Worm (Caenorhabditis elegans) whole organism, L1 larva: Measurements from ENCODE around the gene Y34B4A.7.
A peak's percentile ranks its signal among the peaks of the same experiment; 100 is the strongest.

Experiments used
- C34B4.2 ChIP-seq: sonication (generic microtip); optimal IDR thresholded peaks from 2 replicates; lab custom pipeline; 2017; ENCODE audit warnings: mild to moderate bottlenecking, missing genetic modification characterization, missing compliant biosample characterization
- F16B12.6 ChIP-seq: fragments of 150-350 bp; optimal IDR thresholded peaks from 2 replicates; lab custom pipeline; 2014; ENCODE audit warnings: missing biosample characterization, missing genetic modification characterization
- aha-1 ChIP-seq: fragments of 150-350 bp; optimal IDR thresholded peaks from 2 replicates; lab custom pipeline; 2014; ENCODE audit warnings: missing biosample characterization, missing genetic modification characterization
- blmp-1 ChIP-seq: fragments of 150-350 bp; optimal IDR thresholded peaks from 2 replicates; lab custom pipeline; 2014; ENCODE audit warnings: missing biosample characterization, missing genetic modification characterization
- ceh-8 ChIP-seq: fragments of 200-800 bp; sonication (Bioruptor generic); optimal IDR thresholded peaks from 2 replicates; lab custom pipeline; 2018; ENCODE audit warnings: mild to moderate bottlenecking, missing genetic modification characterization, moderate library complexity, missing compliant biosample characterization
- ceh-82 ChIP-seq, 3 experiments: fragments of 150-350 bp in 1 of 3; sonication (generic microtip) in 2 of 3; optimal IDR thresholded peaks; 2 replicates each; lab custom pipeline; 2014 to 2017; ENCODE audit warnings: missing biosample characterization in 3 of 3, missing genetic modification characterization in 3 of 3
- ceh-88 ChIP-seq: fragments of 200-800 bp; sonication (Bioruptor generic); IDR thresholded peaks from 2 replicates; pipeline ENCODE4 v1.3.6; 2022; ENCODE audit warnings: missing genetic modification characterization, missing compliant biosample characterization
- ceh-90 ChIP-seq: sonication (generic microtip); optimal IDR thresholded peaks from 2 replicates; lab custom pipeline; 2016; ENCODE audit warnings: missing genetic modification characterization, missing compliant biosample characterization
- dpl-1 ChIP-seq, 3 experiments: fragments of 150-350 bp in 2 of 3; sonication (generic microtip) in 1 of 3; optimal IDR thresholded peaks; 2 replicates each; lab custom pipeline; 2014 to 2017; ENCODE audit warnings: missing biosample characterization in 3 of 3, missing genetic modification characterization in 3 of 3, missing genetic modification reagents in 3 of 3
- dsc-1 ChIP-seq: sonication (generic microtip); optimal IDR thresholded peaks from 2 replicates; lab custom pipeline; 2016; ENCODE audit warnings: mild to moderate bottlenecking, missing genetic modification characterization, missing compliant biosample characterization
- efl-1 ChIP-seq, 4 experiments: fragments of 150-350 bp; optimal IDR thresholded peaks in 3 of 4; peaks in 1 of 4; 1 replicate in 1 of 4; 2 replicates in 3 of 4; lab custom pipeline; 2014; ENCODE audit warnings: missing biosample characterization in 2 of 4, missing genetic modification characterization in 2 of 4, missing genetic modification reagents in 2 of 4
- egl-13 ChIP-seq: sonication (generic microtip); optimal IDR thresholded peaks from 2 replicates; lab custom pipeline; 2016; ENCODE audit warnings: missing genotype, missing genetic modification reagents, missing genetic modification characterization, missing compliant biosample characterization
- egl-27 ChIP-seq, 2 experiments: fragments of 150-350 bp in 1 of 2; sonication (generic microtip); optimal IDR thresholded peaks; 3 replicates each; lab custom pipeline; 2017 to 2018; ENCODE audit warnings: missing biosample characterization in 2 of 2, missing genetic modification characterization in 2 of 2, missing genetic modification reagents in 2 of 2
- elt-2 ChIP-seq: sonication (generic microtip); optimal IDR thresholded peaks from 2 replicates; lab custom pipeline; 2016; ENCODE audit warnings: missing genetic modification characterization, mild to moderate bottlenecking, inconsistent platforms, missing compliant biosample characterization, missing genetic modification reagents
- fkh-4 ChIP-seq: sonication (generic microtip); optimal IDR thresholded peaks from 2 replicates; lab custom pipeline; 2016; ENCODE audit warnings: missing compliant biosample characterization, missing genetic modification characterization, borderline replicate concordance
- fkh-8 ChIP-seq: sonication (generic microtip); optimal IDR thresholded peaks from 2 replicates; lab custom pipeline; 2016; ENCODE audit warnings: mild to moderate bottlenecking, missing genetic modification characterization, missing compliant biosample characterization
- grh-1 ChIP-seq: fragments of 200-800 bp; sonication (Bioruptor generic); IDR thresholded peaks from 2 replicates; pipeline ENCODE4 v1.3.6; 2022; ENCODE audit warnings: missing genetic modification reagents, missing genetic modification characterization, missing compliant biosample characterization
- hlh-4 ChIP-seq: sonication (generic microtip); optimal IDR thresholded peaks from 2 replicates; lab custom pipeline; 2016; ENCODE audit warnings: mild to moderate bottlenecking, missing genetic modification characterization, missing compliant biosample characterization
- irx-1 ChIP-seq: sonication (generic microtip); optimal IDR thresholded peaks from 2 replicates; lab custom pipeline; 2016; ENCODE audit warnings: missing genetic modification characterization, missing compliant biosample characterization
- isw-1 ChIP-seq: fragments of 200-800 bp; sonication (Bioruptor generic); IDR thresholded peaks from 2 replicates; pipeline ENCODE4 v1.3.6; 2022; ENCODE audit warnings: missing genetic modification characterization, missing compliant biosample characterization
- lin-14 ChIP-seq: fragments of 200-800 bp; sonication (Bioruptor generic); optimal IDR thresholded peaks from 2 replicates; lab custom pipeline; 2018; ENCODE audit warnings: mild to moderate bottlenecking, missing genetic modification characterization, moderate library complexity, missing compliant biosample characterization
- lin-15B ChIP-seq: fragments of 150-350 bp; sonication (generic microtip); optimal IDR thresholded peaks from 3 replicates; lab custom pipeline; 2014; ENCODE audit warnings: missing biosample characterization, missing genetic modification characterization
- lsy-2 ChIP-seq, 2 experiments: fragments of 150-350 bp; optimal IDR thresholded peaks; 2 replicates each; lab custom pipeline; 2014; ENCODE audit warnings: missing biosample characterization in 2 of 2, missing genetic modification characterization in 2 of 2
- mab-9 ChIP-seq: fragments of 200-800 bp; sonication (Bioruptor generic); IDR thresholded peaks from 2 replicates; pipeline ENCODE4 v1.3.6; 2022; ENCODE audit warnings: missing genetic modification reagents, missing genetic modification characterization, missing compliant biosample characterization
- mef-2 ChIP-seq: fragments of 150-350 bp; optimal IDR thresholded peaks from 2 replicates; lab custom pipeline; 2014; ENCODE audit warnings: missing biosample characterization, missing genetic modification characterization
- mep-1 ChIP-seq: fragments of 150-350 bp; optimal IDR thresholded peaks from 2 replicates; lab custom pipeline; 2014; ENCODE audit warnings: missing biosample characterization, missing genetic modification characterization
- nhr-11 ChIP-seq: fragments of 150-350 bp; optimal IDR thresholded peaks from 2 replicates; lab custom pipeline; 2014; ENCODE audit warnings: missing biosample characterization, missing genetic modification characterization
- nhr-12 ChIP-seq: sonication (generic microtip); optimal IDR thresholded peaks from 2 replicates; lab custom pipeline; 2017; ENCODE audit warnings: missing biosample characterization, missing genetic modification characterization
- nhr-20 ChIP-seq: sonication (generic microtip); optimal IDR thresholded peaks from 2 replicates; lab custom pipeline; 2016; ENCODE audit warnings: mild to moderate bottlenecking, missing genetic modification characterization, missing compliant biosample characterization
- nhr-237 ChIP-seq: fragments of 150-350 bp; optimal IDR thresholded peaks from 2 replicates; lab custom pipeline; 2014; ENCODE audit warnings: missing biosample characterization, missing genetic modification characterization
- nhr-71 ChIP-seq: sonication (generic microtip); optimal IDR thresholded peaks from 2 replicates; lab custom pipeline; 2016; ENCODE audit warnings: mild to moderate bottlenecking, missing genetic modification characterization, moderate library complexity, missing compliant biosample characterization
- nhr-76 ChIP-seq: sonication (generic microtip); optimal IDR thresholded peaks from 2 replicates; lab custom pipeline; 2017; ENCODE audit warnings: missing biosample characterization, missing genetic modification characterization
- nhr-77 ChIP-seq: fragments of 150-350 bp; optimal IDR thresholded peaks from 2 replicates; lab custom pipeline; 2014; ENCODE audit warnings: missing biosample characterization, missing genetic modification characterization
- pag-3 ChIP-seq: sonication (generic microtip); optimal IDR thresholded peaks from 2 replicates; lab custom pipeline; 2017; ENCODE audit warnings: missing genetic modification characterization, mild to moderate bottlenecking, missing compliant biosample characterization, antibody characterized with exemption, borderline replicate concordance; ENCODE audit not compliant: insufficient read depth
- rnt-1 ChIP-seq: sonication (generic microtip); optimal IDR thresholded peaks from 2 replicates; lab custom pipeline; 2016; ENCODE audit warnings: mild to moderate bottlenecking, missing genetic modification characterization, moderate library complexity, missing compliant biosample characterization
- snu-23 ChIP-seq: sonication (generic microtip); optimal IDR thresholded peaks from 2 replicates; lab custom pipeline; 2016; ENCODE audit warnings: missing genetic modification characterization, missing compliant biosample characterization
- sup-37 ChIP-seq: fragments of 200-800 bp; sonication (Bioruptor generic); optimal IDR thresholded peaks from 2 replicates; lab custom pipeline; 2018; ENCODE audit warnings: mild to moderate bottlenecking, missing genetic modification characterization, missing compliant biosample characterization
- swsn-7 ChIP-seq: sonication (generic microtip); optimal IDR thresholded peaks from 2 replicates; lab custom pipeline; 2016; ENCODE audit warnings: missing genetic modification characterization, missing compliant biosample characterization
- tlp-1 ChIP-seq: fragments of 150-350 bp; optimal IDR thresholded peaks from 2 replicates; lab custom pipeline; 2014; ENCODE audit warnings: missing biosample characterization, missing genetic modification characterization
- xbp-1 ChIP-seq: sonication (generic microtip); optimal IDR thresholded peaks from 2 replicates; lab custom pipeline; 2016; ENCODE audit warnings: missing genetic modification characterization, missing compliant biosample characterization
- zip-4 ChIP-seq: fragments of 200-800 bp; sonication (Bioruptor generic); optimal IDR thresholded peaks from 2 replicates; lab custom pipeline; 2018; ENCODE audit warnings: mild to moderate bottlenecking, missing genetic modification characterization, moderate library complexity, missing compliant biosample characterization
- ztf-11 ChIP-seq, 2 experiments: sonication (generic microtip); optimal IDR thresholded peaks; 2 replicates each; lab custom pipeline; 2016 to 2017; ENCODE audit warnings: missing genetic modification characterization in 2 of 2, missing biosample characterization in 1 of 2, missing compliant biosample characterization in 1 of 2

Y34B4A.7 gene

ce11 chrX:5202399-5202798, 41.7 kb upstream of the Y34B4A.7 start:
- no peak for TF ChIP-seq sup-37
- TF ChIP-seq efl-1 (optimal IDR thresholded peaks at IDR 0.05; lab: Kevin White, UChicago), result no peak
- no peak for TF ChIP-seq efl-1 (GFP tag; optimal IDR thresholded peaks at IDR 0.05 in 1 of 2; lab: Kevin White, UChicago)
- peak; percentile 38 for TF ChIP-seq elt-2 (tag; lab: Kevin White, UChicago)

ce11 chrX:5202923-5203322, 41.2 kb upstream of the Y34B4A.7 start:
- no peak for TF ChIP-seq irx-1 (tag; lab: Kevin White, UChicago)
- no peak for TF ChIP-seq fkh-8 (tag; lab: Kevin White, UChicago)
- TF ChIP-seq isw-1 (GFP tag; lab: Robert Waterston, UW), result no peak
- no peak for TF ChIP-seq mep-1 (tag; lab: Kevin White, UChicago)
- no peak for TF ChIP-seq ztf-11 (tag; optimal IDR thresholded peaks at IDR 0.05; lab: Kevin White, UChicago)
- no peak for TF ChIP-seq ceh-88
- TF ChIP-seq mab-9 (GFP tag; lab: Robert Waterston, UW), result no peak
- TF ChIP-seq ceh-8 (GFP tag; lab: Kevin White, UChicago), result no peak
- TF ChIP-seq mef-2 (tag; lab: Kevin White, UChicago), result no peak
- TF ChIP-seq ceh-82 (tag; optimal IDR thresholded peaks at IDR 0.05; lab: Kevin White, UChicago), result no peak

- no peak for TF ChIP-seq mep-1 (tag; lab: Kevin White, UChicago)
- peak in 1 of 3 experiments; percentile 17 for TF ChIP-seq ceh-82 (tag; optimal IDR thresholded peaks at IDR 0.05; lab: Kevin White, UChicago)
- TF ChIP-seq zip-4 (GFP tag; lab: Kevin White, UChicago), result no peak
- no peak for TF ChIP-seq tlp-1 (tag; lab: Kevin White, UChicago)
- TF ChIP-seq nhr-71 (tag; lab: Kevin White, UChicago), result peak; percentile 1
- TF ChIP-seq snu-23 (GFP tag; lab: Kevin White, UChicago), result peak; percentile 9
- TF ChIP-seq lin-14 (GFP tag; lab: Kevin White, UChicago), result peak; percentile 45
- TF ChIP-seq rnt-1 (tag; lab: Kevin White, UChicago), result peak; percentile 58
- TF ChIP-seq ceh-90 (tag; lab: Kevin White, UChicago), result no peak
- no peak for TF ChIP-seq nhr-237
- TF ChIP-seq nhr-11, result no peak
Measured at ce11 chrX:5205561-5205960, 38.6 kb upstream of the Y34B4A.7 start, which contains the start of gene H28G03.2. Gene H28G03.2, plus strand, starts transcription at chrX:5205760.

ce11 chrX:5207819-5208218, 36.3 kb upstream of the Y34B4A.7 start:
- peak; percentile 9 for TF ChIP-seq nhr-20 (tag; lab: Kevin White, UChicago)
- TF ChIP-seq sup-37, result no peak
- peak in 1 of 2 experiments; percentile 2 for TF ChIP-seq lsy-2 (tag; optimal IDR thresholded peaks at IDR 0.05; lab: Kevin White, UChicago)
- TF ChIP-seq blmp-1 (tag; lab: Kevin White, UChicago), result no peak
- no peak for TF ChIP-seq zip-4 (GFP tag; lab: Kevin White, UChicago)
- TF ChIP-seq lin-15B, result no peak
- TF ChIP-seq aha-1 (tag; lab: Kevin White, UChicago), result no peak
- TF ChIP-seq egl-27 (tag; optimal IDR thresholded peaks at IDR 0.05; lab: Kevin White, UChicago), result no peak

ce11 chrX:5208326-5208725, 35.8 kb upstream of the Y34B4A.7 start:
- TF ChIP-seq nhr-76, result no peak
- no peak for TF ChIP-seq xbp-1
- peak; percentile 25 for TF ChIP-seq rnt-1 (tag; lab: Kevin White, UChicago)
- TF ChIP-seq nhr-71 (tag; lab: Kevin White, UChicago), result peak; percentile 31
- TF ChIP-seq fkh-8 (tag; lab: Kevin White, UChicago), result no peak
- peak; percentile 51 for TF ChIP-seq pag-3 (tag; lab: Kevin White, UChicago)

- TF ChIP-seq F16B12.6 (tag; lab: Kevin White, UChicago) (no peak), fkh-8 (tag; lab: Kevin White, UChicago) (no peak), nhr-12 (tag; lab: Kevin White, UChicago) (no peak), dsc-1 (tag; lab: Kevin White, UChicago) (no peak), fkh-4 (no peak), swsn-7 (tag; lab: Kevin White, UChicago) (no peak), dpl-1 (GFP tag; optimal IDR thresholded peaks at IDR 0.05; lab: Kevin White, UChicago) (no peak), snu-23 (GFP tag; lab: Kevin White, UChicago) (no peak), ztf-11 (tag; optimal IDR thresholded peaks at IDR 0.05; lab: Kevin White, UChicago) (no peak), efl-1 (optimal IDR thresholded peaks at IDR 0.05; lab: Kevin White, UChicago) (no peak), efl-1 (GFP tag; optimal IDR thresholded peaks at IDR 0.05 in 1 of 2; lab: Kevin White, UChicago) (peak in 1 of 2 experiments; percentile 74), hlh-4 (no peak), C34B4.2 (tag; lab: Kevin White, UChicago) (no peak), grh-1 (GFP tag; lab: Robert Waterston, UW) (no peak), nhr-77 (tag; lab: Kevin White, UChicago) (no peak), egl-13 (no peak)
Measured at ce11 chrX:5208831-5209230, 35.3 kb upstream of the Y34B4A.7 start.
